Fruit fly (Drosophila melanogaster) Kc167 (cell line): ENCODE data around the gene slp2.

ENCODE experiments used
- Myc ChIP-seq: fragments of >200 bp; optimal IDR thresholded peaks from 2 replicates; lab custom pipeline; 2017; ENCODE audit warnings: missing external identifiers
- Sin3A ChIP-seq: fragments of >200 bp; optimal IDR thresholded peaks from 2 replicates; lab custom pipeline; 2018; ENCODE audit warnings: missing external identifiers
- h ChIP-seq: fragments of >200 bp; optimal IDR thresholded peaks from 3 replicates; lab custom pipeline; 2018; ENCODE audit warnings: missing external identifiers
- insv ChIP-seq: fragments of >200 bp; optimal IDR thresholded peaks from 3 replicates; lab custom pipeline; 2018; ENCODE audit warnings: missing external identifiers
- psq ChIP-seq: fragments of >200 bp; optimal IDR thresholded peaks from 2 replicates; lab custom pipeline; 2017; ENCODE audit warnings: missing external identifiers
- ttk ChIP-seq: sonication (Bioruptor generic); optimal IDR thresholded peaks from 2 replicates; lab custom pipeline; 2017; ENCODE audit warnings: missing external identifiers

slp2 gene

DNA sequence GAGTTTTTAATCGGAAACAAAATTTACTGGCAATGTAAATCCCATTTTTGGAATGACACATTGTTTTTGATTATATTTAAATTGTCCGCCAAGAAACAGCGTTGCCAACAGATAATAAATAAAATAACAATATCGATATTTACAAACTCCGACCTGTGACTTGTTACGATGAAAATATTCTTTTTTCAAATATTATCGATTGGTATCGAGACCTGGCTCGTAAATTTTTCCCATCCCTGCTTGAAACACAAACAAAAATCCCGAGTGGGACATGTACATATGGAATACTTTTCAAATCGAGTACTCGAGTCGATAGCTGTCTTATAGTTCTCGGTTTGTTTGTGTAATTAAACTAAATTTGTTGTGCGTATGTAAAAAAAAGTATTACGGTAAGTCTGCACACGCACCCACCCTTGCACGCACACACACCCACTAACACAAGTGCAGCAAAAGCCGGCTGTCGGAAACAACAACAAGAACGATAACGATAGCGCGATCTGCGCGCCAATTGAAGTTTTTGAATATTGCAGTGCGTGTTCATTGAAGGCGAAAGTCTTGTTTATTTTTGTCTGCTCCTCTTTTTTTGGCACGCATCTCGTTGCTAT, 25.9 kb downstream of the slp2 start, which contains the start of gene TTLL4B:
TTLL4B (plus strand) TSS at position 232 of the 605 bp plus-strand sequence.
- TF ChIP-seq Myc (no peak), Sin3A (lab: Kevin White, UChicago) (no peak), ttk (lab: Kevin White, UChicago) (no peak), psq (lab: Kevin White, UChicago) (no peak), insv (lab: Kevin White, UChicago) (no peak), h (lab: Kevin White, UChicago) (no peak)

dm6 chr2L:3867474-3868082, 30.9 kb downstream of the slp2 start, which contains the start of gene Cep97:
Cep97 (plus strand) TSS chr2L:3867697.
- TF ChIP-seq insv (lab: Kevin White, UChicago) (no peak), ttk (lab: Kevin White, UChicago) (no peak), psq (lab: Kevin White, UChicago) (no peak), Myc (no peak), Sin3A (lab: Kevin White, UChicago) (no peak), h (lab: Kevin White, UChicago) (no peak)

- no peak for TF ChIP-seq psq (lab: Kevin White, UChicago)
- no peak for TF ChIP-seq Sin3A (lab: Kevin White, UChicago)
- TF ChIP-seq Myc, result no peak
- no peak for TF ChIP-seq insv (lab: Kevin White, UChicago)
- no peak for TF ChIP-seq ttk (lab: Kevin White, UChicago)
- TF ChIP-seq h (lab: Kevin White, UChicago), result no peak
Observed at dm6 chr2L:3872283-3872682, 35.6 kb downstream of the slp2 start, which contains the start of gene CG31957. CG31957 (minus strand) TSS chr2L:3872458.

DNA sequence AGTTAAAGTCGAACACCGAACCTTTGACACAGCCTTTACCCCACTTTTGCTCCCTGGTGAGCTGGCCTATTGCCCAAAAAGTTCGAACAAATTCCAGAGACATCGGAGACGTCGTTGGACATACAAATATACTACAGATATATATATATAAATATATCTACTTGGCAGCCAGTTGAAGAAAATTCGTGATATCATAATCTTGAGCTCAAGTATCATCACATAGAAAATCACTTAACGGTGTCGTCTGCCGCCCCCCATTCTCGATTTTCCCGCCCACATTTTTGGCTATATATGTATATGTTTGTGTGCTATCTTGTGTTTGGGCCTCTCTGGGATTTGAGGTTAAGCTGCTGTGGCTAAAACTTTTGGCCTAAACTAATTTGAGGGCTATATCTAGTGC, 40.4 kb downstream of the slp2 start:
- TF ChIP-seq h (lab: Kevin White, UChicago) (no peak), Sin3A (lab: Kevin White, UChicago) (no peak), ttk (lab: Kevin White, UChicago) (no peak), psq (lab: Kevin White, UChicago) (no peak), Myc (no peak), insv (lab: Kevin White, UChicago) (no peak)

DNA sequence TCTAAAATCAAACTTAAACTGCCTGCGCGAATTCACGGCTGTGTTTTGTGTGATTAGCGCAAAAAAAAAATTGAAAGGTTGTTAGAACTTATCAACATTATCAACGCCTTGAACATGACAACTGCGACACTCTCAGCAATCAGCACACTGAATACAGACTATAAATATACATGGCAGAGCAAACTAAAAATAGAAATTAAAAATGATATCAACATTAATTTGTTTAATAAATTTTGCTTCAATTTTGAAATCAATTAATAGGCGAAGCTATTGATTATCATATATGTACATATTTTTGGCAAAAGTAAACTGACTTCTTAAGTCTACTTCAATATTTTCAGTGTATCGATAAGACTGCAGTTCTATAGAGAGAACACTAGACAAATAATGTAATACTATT, 43.4 kb downstream of the slp2 start:
- no peak for TF ChIP-seq insv (lab: Kevin White, UChicago)
- no peak for TF ChIP-seq psq (lab: Kevin White, UChicago)
- TF ChIP-seq h (lab: Kevin White, UChicago), result no peak
- no peak for TF ChIP-seq ttk (lab: Kevin White, UChicago)
- TF ChIP-seq Myc, result no peak
- TF ChIP-seq Sin3A (lab: Kevin White, UChicago), result no peak

- TF ChIP-seq h (lab: Kevin White, UChicago), result no peak
- TF ChIP-seq ttk (lab: Kevin White, UChicago), result no peak
- no peak for TF ChIP-seq Myc
- no peak for TF ChIP-seq insv (lab: Kevin White, UChicago)
- no peak for TF ChIP-seq Sin3A (lab: Kevin White, UChicago)
Observed at dm6 chr2L:3881164-3881563, 44.5 kb downstream of the slp2 start.

- no peak for TF ChIP-seq Myc
- no peak for TF ChIP-seq insv (lab: Kevin White, UChicago)
- no peak for TF ChIP-seq psq (lab: Kevin White, UChicago)
- no peak for TF ChIP-seq Sin3A (lab: Kevin White, UChicago)
- TF ChIP-seq ttk (lab: Kevin White, UChicago), result no peak
Observed at dm6 chr2L:3882172-3882571, 45.5 kb downstream of the slp2 start.

dm6 chr2L:3883939-3884338, 47.3 kb downstream of the slp2 start:
- TF ChIP-seq h (lab: Kevin White, UChicago) (no peak), Myc (no peak), insv (lab: Kevin White, UChicago) (no peak), psq (lab: Kevin White, UChicago) (no peak), ttk (lab: Kevin White, UChicago) (no peak), Sin3A (lab: Kevin White, UChicago) (no peak)

- TF ChIP-seq insv (lab: Kevin White, UChicago) (no peak), Myc (no peak), Sin3A (lab: Kevin White, UChicago) (no peak), h (lab: Kevin White, UChicago) (no peak), psq (lab: Kevin White, UChicago) (no peak), ttk (lab: Kevin White, UChicago) (no peak)
Observed at dm6 chr2L:3888173-3888572, 51.5 kb downstream of the slp2 start.
